Fruit fly (Drosophila melanogaster) S2 (cell line): ENCODE measurements around the gene CrebA.

Source experiments
- CG8478 ChIP-seq: fragments of >200 bp; optimal IDR thresholded peaks from 2 replicates; lab custom pipeline; 2018
- CTCF ChIP-seq, 2 experiments: fragments of >200 bp; optimal IDR thresholded peaks; 2 replicates each; lab custom pipeline; 2018

DNA sequence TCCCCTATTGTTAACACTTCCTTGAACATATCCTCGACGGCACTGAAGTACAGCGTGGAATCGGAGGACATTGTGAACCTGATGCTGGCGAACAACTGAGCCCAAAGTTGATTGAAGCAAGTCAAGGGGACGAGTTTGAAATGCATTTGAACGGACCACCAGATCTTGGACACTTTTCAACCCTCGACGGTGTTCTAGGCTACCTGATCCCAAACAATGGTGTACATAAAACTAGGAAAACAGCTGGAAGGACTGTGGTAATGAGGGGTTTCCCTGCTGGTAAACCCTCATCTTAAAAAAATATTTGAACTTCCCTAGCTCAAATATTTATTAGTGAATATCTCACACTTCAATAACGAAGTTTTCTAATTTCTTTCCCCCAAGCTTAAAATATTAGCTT lies 18.2 kb upstream of the CrebA start, which contains the start of gene CG13454:
- TF ChIP-seq CTCF (optimal IDR thresholded peaks at IDR 0.05; lab: Kevin White, UChicago) (no peak), CG8478 (no peak)
